Fruit fly (Drosophila melanogaster) whole organism, pupa: ENCODE measurements around the gene Atac3.

Experiments used
- CG14655 ChIP-seq: fragments of 200-800 bp; sonication (Bioruptor generic); optimal IDR thresholded peaks from 3 replicates; lab custom pipeline; 2017; ENCODE audit warnings: mild to moderate bottlenecking, missing biosample characterization, missing genetic modification reagents, missing genetic modification characterization
- CG17806 ChIP-seq: fragments of 200-800 bp; sonication (Bioruptor generic); optimal IDR thresholded peaks from 2 replicates; lab custom pipeline; 2018; ENCODE audit warnings: missing biosample characterization, mild to moderate bottlenecking, missing genetic modification characterization, moderate library complexity
- CG34367 ChIP-seq: fragments of 200-800 bp; sonication (Bioruptor generic); optimal IDR thresholded peaks from 2 replicates; lab custom pipeline; 2018; ENCODE audit warnings: missing biosample characterization, mild to moderate bottlenecking, missing genetic modification characterization
- CG8159 ChIP-seq: fragments of 200-800 bp; sonication (Bioruptor generic); optimal IDR thresholded peaks from 3 replicates; lab custom pipeline; 2018; ENCODE audit warnings: missing biosample characterization, mild to moderate bottlenecking, missing genetic modification characterization, moderate library complexity
- CG9948 ChIP-seq: fragments of 200-800 bp; sonication (Bioruptor generic); optimal IDR thresholded peaks from 2 replicates; lab custom pipeline; 2018; ENCODE audit warnings: missing biosample characterization, mild to moderate bottlenecking, missing genetic modification characterization, moderate library complexity
- D1 ChIP-seq: fragments of 200-800 bp; sonication (Bioruptor generic); optimal IDR thresholded peaks from 2 replicates; lab custom pipeline; 2018; ENCODE audit warnings: missing biosample characterization, mild to moderate bottlenecking, missing genetic modification characterization, moderate library complexity
- EcR ChIP-seq: fragments of 200-800 bp; sonication (Bioruptor generic); optimal IDR thresholded peaks from 3 replicates; lab custom pipeline; 2019; ENCODE audit warnings: missing biosample characterization, missing genetic modification characterization, mild to moderate bottlenecking, moderate library complexity, missing genetic modification reagents
- Pif1A ChIP-seq: fragments of 200-800 bp; sonication (Bioruptor generic); optimal IDR thresholded peaks from 3 replicates; lab custom pipeline; 2016; ENCODE audit warnings: missing biosample characterization, missing genetic modification characterization
- fd96Ca ChIP-seq: fragments of 200-800 bp; sonication (Bioruptor generic); IDR thresholded peaks from 3 replicates; pipeline ENCODE4 v1.3.6; 2022; ENCODE audit warnings: missing biosample characterization, missing genetic modification characterization

dm6 chr3L:356016-356472, 28.3 kb upstream of the Atac3 start, which contains the start of gene CG1231:
- TF ChIP-seq CG14655 (GFP tag; lab: Kevin White, UChicago) (no peak), CG34367 (tag; lab: Kevin White, UChicago) (no peak), D1 (tag; lab: Kevin White, UChicago) (no peak), Pif1A (GFP tag; lab: Kevin White, UChicago) (no peak), EcR (GFP tag; lab: Kevin White, UChicago) (no peak), CG9948 (tag; lab: Kevin White, UChicago) (no peak), fd96Ca (GFP tag; lab: Robert Waterston, UW) (no peak), CG17806 (tag; lab: Kevin White, UChicago) (no peak), CG8159 (tag; lab: Kevin White, UChicago) (no peak)
